Fruit fly (Drosophila melanogaster): ENCODE results near the gene Cyp12e1.

Gene Cyp12e1

dm6 chr3R:10390914-10391377 lies 43.6 kb upstream of the Cyp12e1 start (continued):
- no peak for TF ChIP-seq Sin3A (optimal IDR thresholded peaks at IDR 0.05)
- no peak for TF ChIP-seq CG1233 (GFP tag; optimal IDR thresholded peaks at IDR 0.05)
- peak; percentile 39 for TF ChIP-seq CG9727 (GFP tag; optimal IDR thresholded peaks at IDR 0.05)
- TF ChIP-seq CG32532 (GFP tag; IDR thresholded peaks at IDR 0.05), result no peak
- TF ChIP-seq Hr51 (GFP tag; optimal IDR thresholded peaks at IDR 0.05), result no peak
- TF ChIP-seq vfl (GFP tag; optimal IDR thresholded peaks at IDR 0.05), result no peak
- TF ChIP-seq CG1792 (GFP tag; optimal IDR thresholded peaks at IDR 0.05), result no peak
- no peak for TF ChIP-seq tin (GFP tag; optimal IDR thresholded peaks at IDR 0.05)
- TF ChIP-seq CG33557 (GFP tag; optimal IDR thresholded peaks at IDR 0.05), result no peak
- TF ChIP-seq psq (GFP tag; optimal IDR thresholded peaks at IDR 0.05), result no peak
- TF ChIP-seq Awh (GFP tag; IDR thresholded peaks at IDR 0.05), result no peak
- TF ChIP-seq so (GFP tag; IDR thresholded peaks at IDR 0.05), result no peak
- TF ChIP-seq Xrp1 (GFP tag; IDR thresholded peaks at IDR 0.05), result no peak
- no peak for TF ChIP-seq CkIIα-i1 (GFP tag; IDR thresholded peaks at IDR 0.05)
- no peak for TF ChIP-seq insv (GFP tag; optimal IDR thresholded peaks at IDR 0.05)
- no peak for TF ChIP-seq jing (GFP tag; optimal IDR thresholded peaks at IDR 0.05)
- peak; percentile 77 for TF ChIP-seq exex (tag; optimal IDR thresholded peaks at IDR 0.05)
- TF ChIP-seq ac (GFP tag; optimal IDR thresholded peaks at IDR 0.05), result no peak
- no peak for TF ChIP-seq Hr78 (GFP tag; optimal IDR thresholded peaks at IDR 0.05)
- no peak for TF ChIP-seq Dip3 (GFP tag; optimal IDR thresholded peaks at IDR 0.05)
- peak; percentile 63 for TF ChIP-seq Hmr (GFP tag; optimal IDR thresholded peaks at IDR 0.05)
- TF ChIP-seq pan (optimal IDR thresholded peaks at IDR 0.05), result no peak
- no peak for TF ChIP-seq pan (GFP tag; optimal IDR thresholded peaks at IDR 0.05 in 1 of 2, IDR thresholded peaks at IDR 0.05 in 1 of 2)
- no peak for TF ChIP-seq ems (GFP tag; optimal IDR thresholded peaks at IDR 0.05)
- TF ChIP-seq slou (GFP tag; optimal IDR thresholded peaks at IDR 0.05), result no peak
- TF ChIP-seq caup (GFP tag; optimal IDR thresholded peaks at IDR 0.05; ENCODE audit: severe bottlenecking), result peak; percentile 49
- TF ChIP-seq Nf-YA (GFP tag; IDR thresholded peaks at IDR 0.05), result no peak
- TF ChIP-seq zfh2 (GFP tag; optimal IDR thresholded peaks at IDR 0.05), result no peak
- TF ChIP-seq hb (GFP tag; IDR thresholded peaks at IDR 0.05; ENCODE audit: partially characterized antibody), result no peak
- peak; percentile 28 for TF ChIP-seq schlank (tag; optimal IDR thresholded peaks at IDR 0.05)
- TF ChIP-seq org-1 (GFP tag; optimal IDR thresholded peaks at IDR 0.05), result no peak
- no peak for TF ChIP-seq Tbp (GFP tag; optimal IDR thresholded peaks at IDR 0.05)
- TF ChIP-seq dan (GFP tag; IDR thresholded peaks at IDR 0.05), result no peak
- TF ChIP-seq CG17385 (GFP tag; optimal IDR thresholded peaks at IDR 0.05), result no peak
- TF ChIP-seq Fer2 (tag; optimal IDR thresholded peaks at IDR 0.05), result no peak
- TF ChIP-seq CG12942 (GFP tag; optimal IDR thresholded peaks at IDR 0.05), result no peak
- TF ChIP-seq CG10979 (tag; optimal IDR thresholded peaks at IDR 0.05), result no peak
- TF ChIP-seq chinmo (GFP tag; IDR thresholded peaks at IDR 0.05; ENCODE audit: partially characterized antibody), result 0 out of 4 replicates have a peak, but pooled peaks have one; percentile 62
- no peak for TF ChIP-seq CG13123 (GFP tag; optimal IDR thresholded peaks at IDR 0.05)
- no peak for TF ChIP-seq Bdp1 (GFP tag; optimal IDR thresholded peaks at IDR 0.05)
- no peak for TF ChIP-seq sc (optimal IDR thresholded peaks at IDR 0.05)
- no peak for TF ChIP-seq sc (GFP tag; optimal IDR thresholded peaks at IDR 0.05)
- no peak for TF ChIP-seq CG16813 (GFP tag; IDR thresholded peaks at IDR 0.05; ENCODE audit: partially characterized antibody)
- TF ChIP-seq lola (GFP tag; optimal IDR thresholded peaks at IDR 0.05), result no peak
- no peak for TF ChIP-seq CG34422 (GFP tag; IDR thresholded peaks at IDR 0.05)
- TF ChIP-seq CG4360 (GFP tag; IDR thresholded peaks at IDR 0.05), result no peak
- TF ChIP-seq B-H1 (GFP tag; IDR thresholded peaks at IDR 0.05), result no peak
- TF ChIP-seq CG12391 (tag; optimal IDR thresholded peaks at IDR 0.05), result no peak
- no peak for TF ChIP-seq CrebB (tag; optimal IDR thresholded peaks at IDR 0.05)
- TF ChIP-seq Usf (GFP tag; optimal IDR thresholded peaks at IDR 0.05), result no peak
- TF ChIP-seq ranshi (GFP tag; IDR thresholded peaks at IDR 0.05), result no peak
- TF ChIP-seq Ada2b (GFP tag; IDR thresholded peaks at IDR 0.05), result no peak

All from whole organism, embryonic.